Worm (Caenorhabditis elegans): ENCODE measurements around the gene srh-223.

- TF ChIP-seq blmp-1 (tag; optimal IDR thresholded peaks at IDR 0.05), result no peak
- TF ChIP-seq nhr-28 (tag; optimal IDR thresholded peaks at IDR 0.05), result no peak
- no peak for TF ChIP-seq unc-62 (GFP tag; optimal IDR thresholded peaks at IDR 0.05)
Observed at ce11 chrIV:4008440-4008839, 26.7 kb downstream of the srh-223 start.

Data from whole organism, mixed stage, embryonic.